Worm (Caenorhabditis elegans) whole organism, L3 larva: ENCODE measurements around the gene F12A10.8.
"Not testable (repeated sequence)": the region's sequence is repeated elsewhere in the genome, so short reads cannot be mapped to it uniquely, and the experiment has no call there.

Experiments used
- ZK546.5 ChIP-seq: sonication (generic microtip); optimal IDR thresholded peaks from 2 replicates; lab custom pipeline; 2017; ENCODE audit warnings: missing biosample characterization, missing genetic modification characterization
- ama-1 ChIP-seq: fragments of 150-350 bp; optimal IDR thresholded peaks from 2 replicates; lab custom pipeline; 2018
- ceh-9 ChIP-seq: sonication (generic microtip); optimal IDR thresholded peaks from 2 replicates; lab custom pipeline; 2018; ENCODE audit warnings: missing biosample characterization, missing genetic modification characterization
- daf-12 ChIP-seq: fragments of 150-350 bp; optimal IDR thresholded peaks from 2 replicates; lab custom pipeline; 2014; ENCODE audit warnings: missing biosample characterization, missing genetic modification reagents, missing genetic modification characterization
- egl-27 ChIP-seq: sonication (generic microtip); optimal IDR thresholded peaks from 4 replicates; lab custom pipeline; 2017; ENCODE audit warnings: missing biosample characterization, missing genetic modification reagents, missing genetic modification characterization
- egl-5 ChIP-seq: fragments of 150-350 bp; optimal IDR thresholded peaks from 2 replicates; lab custom pipeline; 2017; ENCODE audit warnings: missing biosample characterization, missing genetic modification reagents, missing genetic modification characterization, inconsistent platforms
- elt-1 ChIP-seq: fragments of 150-350 bp; optimal IDR thresholded peaks from 2 replicates; lab custom pipeline; 2014; ENCODE audit warnings: missing biosample characterization, missing genetic modification characterization
- elt-2 ChIP-seq: sonication (generic microtip); optimal IDR thresholded peaks from 2 replicates; lab custom pipeline; 2016; ENCODE audit warnings: missing genetic modification reagents, mild to moderate bottlenecking, missing genetic modification characterization, missing compliant biosample characterization
- elt-3 ChIP-seq, 3 experiments: fragments of 150-350 bp in 1 of 3; sonication (generic microtip) in 2 of 3; optimal IDR thresholded peaks; 2 replicates in 2 of 3; 4 replicates in 1 of 3; lab custom pipeline; 2014 to 2017; ENCODE audit warnings: missing biosample characterization in 3 of 3, missing genetic modification characterization in 3 of 3
- eor-1 ChIP-seq, 2 experiments: fragments of 150-350 bp; optimal IDR thresholded peaks; 2 replicates each; lab custom pipeline; 2014 to 2018; ENCODE audit warnings: missing biosample characterization in 2 of 2, missing genetic modification characterization in 2 of 2
- fkh-10 ChIP-seq: sonication (generic microtip); optimal IDR thresholded peaks from 2 replicates; lab custom pipeline; 2017; ENCODE audit warnings: missing biosample characterization, missing genetic modification reagents, missing genetic modification characterization
- fkh-2 ChIP-seq: fragments of 150-350 bp; optimal IDR thresholded peaks from 2 replicates; lab custom pipeline; 2014; ENCODE audit warnings: missing biosample characterization, missing genetic modification reagents, missing genetic modification characterization
- fos-1 ChIP-seq: fragments of 150-350 bp; optimal IDR thresholded peaks from 2 replicates; lab custom pipeline; 2014; ENCODE audit warnings: missing biosample characterization, missing genetic modification characterization
- hmg-11 ChIP-seq: sonication (generic microtip); optimal IDR thresholded peaks from 2 replicates; lab custom pipeline; 2016; ENCODE audit warnings: missing genetic modification characterization, missing compliant biosample characterization
- jun-1 ChIP-seq: fragments of 150-350 bp; optimal IDR thresholded peaks from 2 replicates; lab custom pipeline; 2014; ENCODE audit warnings: missing biosample characterization, missing genetic modification reagents, missing genetic modification characterization
- lin-15B ChIP-seq: fragments of 150-350 bp; optimal IDR thresholded peaks from 2 replicates; lab custom pipeline; 2014; ENCODE audit warnings: missing biosample characterization, missing genetic modification characterization
- lin-39 ChIP-seq: fragments of 150-350 bp; optimal IDR thresholded peaks from 2 replicates; lab custom pipeline; 2018; ENCODE audit warnings: missing biosample characterization, missing genetic modification reagents, missing genetic modification characterization
- mml-1 ChIP-seq: fragments of 150-350 bp; sonication (generic microtip); optimal IDR thresholded peaks from 3 replicates; lab custom pipeline; 2014; ENCODE audit warnings: missing biosample characterization, missing genetic modification characterization
- nfya-1 ChIP-seq: sonication (generic microtip); optimal IDR thresholded peaks from 2 replicates; lab custom pipeline; 2017; ENCODE audit warnings: missing genetic modification characterization, mild to moderate bottlenecking, missing compliant biosample characterization, antibody characterized with exemption, moderate library complexity; ENCODE audit not compliant: insufficient read depth
- nhr-11 ChIP-seq: fragments of 150-350 bp; optimal IDR thresholded peaks from 2 replicates; lab custom pipeline; 2014; ENCODE audit warnings: missing biosample characterization, missing genetic modification characterization
- nhr-12 ChIP-seq: fragments of 150-350 bp; optimal IDR thresholded peaks from 2 replicates; lab custom pipeline; 2014; ENCODE audit warnings: missing biosample characterization, missing genetic modification characterization
- nhr-23 ChIP-seq: fragments of 150-350 bp; optimal IDR thresholded peaks from 2 replicates; lab custom pipeline; 2014; ENCODE audit warnings: missing biosample characterization, missing genetic modification reagents, missing genetic modification characterization
- nhr-237 ChIP-seq: fragments of 150-350 bp; optimal IDR thresholded peaks from 2 replicates; lab custom pipeline; 2014; ENCODE audit warnings: missing biosample characterization, missing genetic modification characterization
- nhr-67 ChIP-seq: fragments of 150-350 bp; optimal IDR thresholded peaks from 2 replicates; lab custom pipeline; 2014; ENCODE audit warnings: missing biosample characterization, missing genetic modification characterization
- nhr-76 ChIP-seq: fragments of 150-350 bp; sonication (generic microtip); optimal IDR thresholded peaks from 5 replicates; lab custom pipeline; 2014; ENCODE audit warnings: missing biosample characterization, missing genetic modification characterization
- nhr-77 ChIP-seq: fragments of 150-350 bp; optimal IDR thresholded peaks from 2 replicates; lab custom pipeline; 2014; ENCODE audit warnings: missing biosample characterization, missing genetic modification characterization
- pha-4 ChIP-seq: fragments of 150-350 bp; optimal IDR thresholded peaks from 2 replicates; lab custom pipeline; 2014; ENCODE audit warnings: missing biosample characterization, missing genetic modification reagents, missing genetic modification characterization
- pqm-1 ChIP-seq: fragments of 150-350 bp; optimal IDR thresholded peaks from 2 replicates; lab custom pipeline; 2017; ENCODE audit warnings: missing biosample characterization, missing genetic modification characterization, inconsistent platforms
- sea-2 ChIP-seq: fragments of 150-350 bp; sonication (generic microtip); optimal IDR thresholded peaks from 4 replicates; lab custom pipeline; 2014; ENCODE audit warnings: missing biosample characterization, missing genetic modification reagents, missing genetic modification characterization
- skn-1 ChIP-seq: fragments of 150-350 bp; optimal IDR thresholded peaks from 2 replicates; lab custom pipeline; 2014; ENCODE audit warnings: missing biosample characterization, missing genetic modification characterization
- snpc-4 ChIP-seq: fragments of 150-350 bp; optimal IDR thresholded peaks from 2 replicates; lab custom pipeline; 2014; ENCODE audit warnings: missing biosample characterization, missing genetic modification characterization
- tbx-2 ChIP-seq: sonication (generic microtip); optimal IDR thresholded peaks from 2 replicates; lab custom pipeline; 2016; ENCODE audit warnings: mild to moderate bottlenecking, missing genetic modification characterization, missing compliant biosample characterization
- unc-39 ChIP-seq: sonication (generic microtip); optimal IDR thresholded peaks from 4 replicates; lab custom pipeline; 2017; ENCODE audit warnings: missing biosample characterization, missing genetic modification characterization
- unc-62 ChIP-seq: fragments of 150-350 bp; sonication (generic microtip); optimal IDR thresholded peaks from 4 replicates; lab custom pipeline; 2014; ENCODE audit warnings: missing biosample characterization, missing genetic modification reagents, missing genetic modification characterization
- zag-1 ChIP-seq: fragments of 150-350 bp; optimal IDR thresholded peaks from 2 replicates; lab custom pipeline; 2014; ENCODE audit warnings: missing biosample characterization, missing genetic modification characterization
- ztf-11 ChIP-seq: fragments of 150-350 bp; optimal IDR thresholded peaks from 2 replicates; lab custom pipeline; 2014; ENCODE audit warnings: missing biosample characterization, missing genetic modification characterization
- ztf-4 ChIP-seq: fragments of 150-350 bp; optimal IDR thresholded peaks from 2 replicates; lab custom pipeline; 2014; ENCODE audit warnings: missing biosample characterization, missing genetic modification characterization

Gene F12A10.8

ce11 chrII:5541685-5542084 lies 40.8 kb upstream of the F12A10.8 start, which contains the start of gene C17C3.24:
Gene C17C3.24 (minus strand): TSS chrII:5541785.
- no peak for TF ChIP-seq ztf-4 (tag; lab: Kevin White, UChicago)
- no peak for TF ChIP-seq daf-12
- TF ChIP-seq egl-5 (tag; lab: Kevin White, UChicago) = no peak
- TF ChIP-seq nfya-1 = no peak
- TF ChIP-seq skn-1 (tag; lab: Kevin White, UChicago) = no peak
- TF ChIP-seq nhr-11 = no peak
- no peak for TF ChIP-seq elt-2 (tag; lab: Kevin White, UChicago)
- TF ChIP-seq ZK546.5 = no peak
- TF ChIP-seq fkh-2 (tag; lab: Kevin White, UChicago) = no peak
- no peak for TF ChIP-seq jun-1 (tag; lab: Kevin White, UChicago)
- no peak for TF ChIP-seq unc-62 (GFP tag; lab: Kevin White, UChicago)
- no peak for TF ChIP-seq lin-39 (tag; lab: Kevin White, UChicago)
- TF ChIP-seq snpc-4 (tag; lab: Kevin White, UChicago) = no peak
- TF ChIP-seq lin-15B = no peak

- not testable (repeated sequence) for TF ChIP-seq snpc-4, skn-1, nhr-23 (tag; lab: Kevin White, UChicago)
These were observed 39.2 kb upstream of the F12A10.8 start, which contains the start of gene hlh-27 for ce11 chrII:5540113-5540512. Gene hlh-27 (minus strand): TSS chrII:5540213.

DNA sequence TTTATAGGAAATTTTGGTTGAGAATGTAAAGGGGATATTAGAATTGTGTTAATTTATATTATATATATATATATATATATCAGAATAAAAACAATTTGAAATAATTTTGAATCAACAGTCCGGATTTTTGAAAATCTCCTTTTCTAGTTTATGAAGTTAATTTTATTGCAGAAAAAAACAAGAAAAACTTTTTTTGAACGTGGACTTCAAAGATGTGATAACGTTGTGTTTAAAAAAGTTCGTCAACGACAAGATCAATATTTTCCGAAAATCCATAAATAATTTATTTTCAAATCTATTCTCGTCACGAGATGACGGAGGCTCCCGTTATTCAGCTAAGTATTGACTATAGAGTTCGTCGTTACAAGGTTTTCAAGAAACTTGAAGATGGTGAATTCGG lies 36.7 kb upstream of the F12A10.8 start, which contains the start of gene C17C3.11:
Gene C17C3.11 (plus strand): TSS at position 301 of the 400 bp plus-strand sequence.
- TF ChIP-seq eor-1 (tag; optimal IDR thresholded peaks at IDR 0.05; lab: Kevin White, UChicago) (no peak), sea-2 (GFP tag; lab: Kevin White, UChicago) (no peak), nhr-67 (tag; lab: Kevin White, UChicago) (no peak), mml-1 (tag; lab: Kevin White, UChicago) (no peak), ZK546.5 (no peak), fkh-2 (tag; lab: Kevin White, UChicago) (no peak)

ce11 chrII:5537078-5537477 lies 36.2 kb upstream of the F12A10.8 start:
- TF ChIP-seq elt-2 (tag; lab: Kevin White, UChicago) (no peak), nhr-237 (tag; lab: Kevin White, UChicago) (no peak), fos-1 (tag; lab: Kevin White, UChicago) (no peak), fkh-2 (tag; lab: Kevin White, UChicago) (no peak), ztf-11 (no peak), eor-1 (tag; optimal IDR thresholded peaks at IDR 0.05; lab: Kevin White, UChicago) (no peak), lin-15B (no peak), nhr-76 (tag; lab: Kevin White, UChicago) (no peak), tbx-2 (tag; lab: Kevin White, UChicago) (no peak), unc-39 (tag; lab: Kevin White, UChicago) (no peak), unc-62 (GFP tag; lab: Kevin White, UChicago) (no peak), hmg-11 (tag; lab: Kevin White, UChicago) (no peak), nhr-77 (no peak), lin-39 (tag; lab: Kevin White, UChicago) (no peak), elt-1 (tag; lab: Kevin White, UChicago) (no peak), nhr-12 (tag; lab: Kevin White, UChicago) (no peak), ZK546.5 (no peak), zag-1 (tag; lab: Kevin White, UChicago) (no peak), nhr-67 (tag; lab: Kevin White, UChicago) (no peak), pqm-1 (no peak)
- TF ChIP-seq, all 47 proteins: peak for 0

DNA sequence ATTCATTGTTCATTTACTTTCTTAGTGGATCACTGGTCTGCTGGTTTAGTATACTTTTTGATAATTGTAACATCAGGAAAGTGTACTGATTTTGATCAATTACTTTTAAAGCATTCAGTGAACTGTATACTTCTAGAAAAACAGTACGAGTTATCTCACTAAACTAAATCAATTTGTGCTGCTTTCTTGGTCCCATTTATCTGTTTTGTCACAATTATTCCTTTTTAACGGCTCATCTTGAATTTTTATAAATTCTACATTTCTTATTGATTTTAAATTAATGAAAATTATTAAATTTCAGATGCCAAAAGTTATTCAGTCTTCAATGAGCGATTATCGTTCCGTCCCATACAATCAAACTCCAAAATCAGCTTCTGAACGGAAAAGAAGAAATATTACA lies 34.1 kb upstream of the F12A10.8 start, which contains the start of gene hlh-25:
Gene hlh-25 (plus strand): TSS at position 301 of the 400 bp plus-strand sequence.
- not testable (repeated sequence) for TF ChIP-seq fkh-10 (GFP tag; lab: Kevin White, UChicago); ztf-11; eor-1 (tag; optimal IDR thresholded peaks at IDR 0.05; lab: Kevin White, UChicago)

DNA sequence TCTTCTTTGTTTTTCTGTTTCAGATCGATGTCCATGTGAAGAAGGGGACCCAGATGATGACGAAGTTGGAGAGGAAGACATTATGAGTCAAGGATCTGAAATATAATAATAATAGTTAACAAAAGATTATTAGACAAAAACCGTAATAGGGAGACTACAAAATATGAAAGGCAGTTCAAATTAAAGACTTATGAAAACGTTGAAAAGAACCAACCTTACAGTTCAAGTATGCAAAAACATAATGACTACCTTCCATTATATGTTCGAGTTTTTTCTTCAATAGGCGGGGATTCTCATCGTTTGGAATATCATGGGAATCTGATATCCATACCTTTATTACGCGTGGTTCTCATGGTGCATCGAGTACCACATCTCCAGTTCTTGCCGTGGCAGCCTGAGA lies 32.8 kb upstream of the F12A10.8 start, which contains the start of gene hlh-26:
Gene hlh-26 (minus strand): TSS at position 101 of the 400 bp plus-strand sequence.
- no peak for TF ChIP-seq lin-15B
- no peak for TF ChIP-seq nhr-11
- TF ChIP-seq unc-62 (GFP tag; lab: Kevin White, UChicago) = no peak
- no peak for TF ChIP-seq egl-27
- no peak for TF ChIP-seq elt-1 (tag; lab: Kevin White, UChicago)
- TF ChIP-seq hmg-11 (tag; lab: Kevin White, UChicago) = no peak
- no peak for TF ChIP-seq ztf-4 (tag; lab: Kevin White, UChicago)
- TF ChIP-seq pqm-1 = no peak
- no peak for TF ChIP-seq pha-4 (tag; lab: Kevin White, UChicago)
- TF ChIP-seq ama-1 (lab: Kevin White, UChicago) = no peak
- TF ChIP-seq nhr-12 (tag; lab: Kevin White, UChicago) = no peak
- TF ChIP-seq nhr-23 (tag; lab: Kevin White, UChicago) = no peak
- no peak for TF ChIP-seq jun-1 (tag; lab: Kevin White, UChicago)
- TF ChIP-seq ceh-9 (tag; lab: Kevin White, UChicago) = no peak
- no peak for TF ChIP-seq elt-3 (tag; optimal IDR thresholded peaks at IDR 0.05; lab: Kevin White, UChicago)
- TF ChIP-seq daf-12 = no peak
